Worm (Caenorhabditis elegans) whole organism, L1 larva: ENCODE measurements around the gene C02D5.2.

Source experiments
- C04F5.9 ChIP-seq: sonication (generic microtip); optimal IDR thresholded peaks from 2 replicates; lab custom pipeline; 2016; ENCODE audit warnings: missing genetic modification characterization, missing compliant biosample characterization
- C16A3.4 ChIP-seq: fragments of 150-350 bp; optimal IDR thresholded peaks from 2 replicates; lab custom pipeline; 2014; ENCODE audit warnings: missing biosample characterization, missing genetic modification characterization
- Y116A8C.19 ChIP-seq: sonication (generic microtip); optimal IDR thresholded peaks from 2 replicates; lab custom pipeline; 2016; ENCODE audit warnings: missing compliant biosample characterization, missing genetic modification characterization, borderline replicate concordance
- aly-2 ChIP-seq: fragments of 150-350 bp; optimal IDR thresholded peaks from 2 replicates; lab custom pipeline; 2014; ENCODE audit warnings: missing biosample characterization, missing genetic modification characterization
- ama-1 ChIP-seq: fragments of 150-350 bp; optimal IDR thresholded peaks from 2 replicates; lab custom pipeline; 2014
- blmp-1 ChIP-seq: fragments of 150-350 bp; optimal IDR thresholded peaks from 2 replicates; lab custom pipeline; 2014; ENCODE audit warnings: missing biosample characterization, missing genetic modification characterization
- ceh-82 ChIP-seq, 3 experiments: fragments of 150-350 bp in 1 of 3; sonication (generic microtip) in 2 of 3; optimal IDR thresholded peaks; 2 replicates each; lab custom pipeline; 2014 to 2017; ENCODE audit warnings: missing biosample characterization in 3 of 3, missing genetic modification characterization in 3 of 3
- ces-1 ChIP-seq: fragments of 150-350 bp; optimal IDR thresholded peaks from 2 replicates; lab custom pipeline; 2014; ENCODE audit warnings: missing biosample characterization, missing genetic modification reagents, missing genetic modification characterization
- dpl-1 ChIP-seq, 3 experiments: fragments of 150-350 bp in 2 of 3; sonication (generic microtip) in 1 of 3; optimal IDR thresholded peaks; 2 replicates each; lab custom pipeline; 2014 to 2017; ENCODE audit warnings: missing biosample characterization in 3 of 3, missing genetic modification characterization in 3 of 3, missing genetic modification reagents in 3 of 3
- dsc-1 ChIP-seq: sonication (generic microtip); optimal IDR thresholded peaks from 2 replicates; lab custom pipeline; 2016; ENCODE audit warnings: mild to moderate bottlenecking, missing genetic modification characterization, missing compliant biosample characterization
- efl-1 ChIP-seq, 4 experiments: fragments of 150-350 bp; optimal IDR thresholded peaks in 3 of 4; peaks in 1 of 4; 1 replicate in 1 of 4; 2 replicates in 3 of 4; lab custom pipeline; 2014; ENCODE audit warnings: missing biosample characterization in 2 of 4, missing genetic modification characterization in 2 of 4, missing genetic modification reagents in 2 of 4
- egl-13 ChIP-seq: sonication (generic microtip); optimal IDR thresholded peaks from 2 replicates; lab custom pipeline; 2016; ENCODE audit warnings: missing genotype, missing genetic modification reagents, missing genetic modification characterization, missing compliant biosample characterization
- fkh-10 ChIP-seq: sonication (generic microtip); optimal IDR thresholded peaks from 2 replicates; lab custom pipeline; 2017; ENCODE audit warnings: missing biosample characterization, missing genetic modification reagents, missing genetic modification characterization
- fkh-8 ChIP-seq: sonication (generic microtip); optimal IDR thresholded peaks from 2 replicates; lab custom pipeline; 2016; ENCODE audit warnings: mild to moderate bottlenecking, missing genetic modification characterization, missing compliant biosample characterization
- fos-1 ChIP-seq: fragments of 150-350 bp; optimal IDR thresholded peaks from 2 replicates; lab custom pipeline; 2014; ENCODE audit warnings: missing biosample characterization, missing genetic modification characterization
- hlh-17 ChIP-seq: fragments of 200-800 bp; sonication (Bioruptor generic); optimal IDR thresholded peaks from 2 replicates; lab custom pipeline; 2018; ENCODE audit warnings: missing genetic modification characterization, mild to moderate bottlenecking, missing compliant biosample characterization, moderate library complexity, borderline replicate concordance
- irx-1 ChIP-seq: sonication (generic microtip); optimal IDR thresholded peaks from 2 replicates; lab custom pipeline; 2016; ENCODE audit warnings: missing genetic modification characterization, missing compliant biosample characterization
- jun-1 ChIP-seq: fragments of 150-350 bp; optimal IDR thresholded peaks from 2 replicates; lab custom pipeline; 2014; ENCODE audit warnings: missing biosample characterization, missing genetic modification reagents, missing genetic modification characterization
- lin-14 ChIP-seq: fragments of 200-800 bp; sonication (Bioruptor generic); optimal IDR thresholded peaks from 2 replicates; lab custom pipeline; 2018; ENCODE audit warnings: mild to moderate bottlenecking, missing genetic modification characterization, moderate library complexity, missing compliant biosample characterization
- lin-35 ChIP-seq, 2 experiments: fragments of 150-350 bp; optimal IDR thresholded peaks; 2 replicates each; lab custom pipeline; 2014; ENCODE audit warnings: missing biosample characterization in 2 of 2, missing genetic modification characterization in 2 of 2, missing genetic modification reagents in 2 of 2
- lir-3 ChIP-seq: sonication (generic microtip); optimal IDR thresholded peaks from 2 replicates; lab custom pipeline; 2016; ENCODE audit warnings: mild to moderate bottlenecking, missing genetic modification characterization, moderate library complexity, missing compliant biosample characterization; ENCODE audit not compliant: poor library complexity
- mab-9 ChIP-seq: fragments of 200-800 bp; sonication (Bioruptor generic); IDR thresholded peaks from 2 replicates; pipeline ENCODE4 v1.3.6; 2022; ENCODE audit warnings: missing genetic modification reagents, missing genetic modification characterization, missing compliant biosample characterization
- nhr-12 ChIP-seq: sonication (generic microtip); optimal IDR thresholded peaks from 2 replicates; lab custom pipeline; 2017; ENCODE audit warnings: missing biosample characterization, missing genetic modification characterization
- nhr-19 ChIP-seq: fragments of 200-800 bp; sonication (Bioruptor generic); conservative IDR thresholded peaks from 2 replicates; pipeline ENCODE4 v1.3.6; 2022; ENCODE audit warnings: missing genetic modification characterization, missing compliant biosample characterization
- nhr-20 ChIP-seq: sonication (generic microtip); optimal IDR thresholded peaks from 2 replicates; lab custom pipeline; 2016; ENCODE audit warnings: mild to moderate bottlenecking, missing genetic modification characterization, missing compliant biosample characterization
- nhr-237 ChIP-seq: fragments of 150-350 bp; optimal IDR thresholded peaks from 2 replicates; lab custom pipeline; 2014; ENCODE audit warnings: missing biosample characterization, missing genetic modification characterization
- nhr-28 ChIP-seq: fragments of 150-350 bp; optimal IDR thresholded peaks from 2 replicates; lab custom pipeline; 2014; ENCODE audit warnings: missing biosample characterization, missing genetic modification characterization
- nhr-47 ChIP-seq: sonication (generic microtip); optimal IDR thresholded peaks from 2 replicates; lab custom pipeline; 2016; ENCODE audit warnings: mild to moderate bottlenecking, missing genetic modification characterization, moderate library complexity, missing compliant biosample characterization
- nhr-71 ChIP-seq: sonication (generic microtip); optimal IDR thresholded peaks from 2 replicates; lab custom pipeline; 2016; ENCODE audit warnings: mild to moderate bottlenecking, missing genetic modification characterization, moderate library complexity, missing compliant biosample characterization
- nhr-85 ChIP-seq: sonication (generic microtip); peaks from one replicate; lab custom pipeline; 2016; ENCODE audit warnings: missing genetic modification characterization, inconsistent platforms, missing compliant biosample characterization
- pag-3 ChIP-seq: sonication (generic microtip); optimal IDR thresholded peaks from 2 replicates; lab custom pipeline; 2017; ENCODE audit warnings: missing genetic modification characterization, mild to moderate bottlenecking, missing compliant biosample characterization, antibody characterized with exemption, borderline replicate concordance; ENCODE audit not compliant: insufficient read depth
- skn-1 ChIP-seq: fragments of 150-350 bp; optimal IDR thresholded peaks from 2 replicates; lab custom pipeline; 2014; ENCODE audit warnings: missing biosample characterization, missing genetic modification characterization
- snu-23 ChIP-seq: sonication (generic microtip); optimal IDR thresholded peaks from 2 replicates; lab custom pipeline; 2016; ENCODE audit warnings: missing genetic modification characterization, missing compliant biosample characterization
- sox-4 ChIP-seq: sonication (generic microtip); optimal IDR thresholded peaks from 2 replicates; lab custom pipeline; 2016; ENCODE audit warnings: missing genetic modification characterization, missing compliant biosample characterization
- sup-37 ChIP-seq: fragments of 200-800 bp; sonication (Bioruptor generic); optimal IDR thresholded peaks from 2 replicates; lab custom pipeline; 2018; ENCODE audit warnings: mild to moderate bottlenecking, missing genetic modification characterization, missing compliant biosample characterization
- swsn-7 ChIP-seq: sonication (generic microtip); optimal IDR thresholded peaks from 2 replicates; lab custom pipeline; 2016; ENCODE audit warnings: missing genetic modification characterization, missing compliant biosample characterization
- tlp-1 ChIP-seq: fragments of 150-350 bp; optimal IDR thresholded peaks from 2 replicates; lab custom pipeline; 2014; ENCODE audit warnings: missing biosample characterization, missing genetic modification characterization
- unc-130 ChIP-seq: fragments of 150-350 bp; optimal IDR thresholded peaks from 2 replicates; lab custom pipeline; 2017; ENCODE audit warnings: missing biosample characterization, missing genetic modification characterization, inconsistent platforms
- unc-30 ChIP-seq: sonication (generic microtip); optimal IDR thresholded peaks from 2 replicates; lab custom pipeline; 2017; ENCODE audit warnings: missing biosample characterization, missing genetic modification characterization
- unc-62 ChIP-seq: fragments of 150-350 bp; optimal IDR thresholded peaks from 2 replicates; lab custom pipeline; 2014; ENCODE audit warnings: missing biosample characterization, missing genetic modification reagents, missing genetic modification characterization
- xbp-1 ChIP-seq: sonication (generic microtip); optimal IDR thresholded peaks from 2 replicates; lab custom pipeline; 2016; ENCODE audit warnings: missing genetic modification characterization, missing compliant biosample characterization
- ztf-11 ChIP-seq, 2 experiments: sonication (generic microtip); optimal IDR thresholded peaks; 2 replicates each; lab custom pipeline; 2016 to 2017; ENCODE audit warnings: missing genetic modification characterization in 2 of 2, missing biosample characterization in 1 of 2, missing compliant biosample characterization in 1 of 2
- ztf-4 ChIP-seq: fragments of 150-350 bp; optimal IDR thresholded peaks from 2 replicates; lab custom pipeline; 2014; ENCODE audit warnings: missing biosample characterization, missing genetic modification characterization

The C02D5.2 gene

DNA sequence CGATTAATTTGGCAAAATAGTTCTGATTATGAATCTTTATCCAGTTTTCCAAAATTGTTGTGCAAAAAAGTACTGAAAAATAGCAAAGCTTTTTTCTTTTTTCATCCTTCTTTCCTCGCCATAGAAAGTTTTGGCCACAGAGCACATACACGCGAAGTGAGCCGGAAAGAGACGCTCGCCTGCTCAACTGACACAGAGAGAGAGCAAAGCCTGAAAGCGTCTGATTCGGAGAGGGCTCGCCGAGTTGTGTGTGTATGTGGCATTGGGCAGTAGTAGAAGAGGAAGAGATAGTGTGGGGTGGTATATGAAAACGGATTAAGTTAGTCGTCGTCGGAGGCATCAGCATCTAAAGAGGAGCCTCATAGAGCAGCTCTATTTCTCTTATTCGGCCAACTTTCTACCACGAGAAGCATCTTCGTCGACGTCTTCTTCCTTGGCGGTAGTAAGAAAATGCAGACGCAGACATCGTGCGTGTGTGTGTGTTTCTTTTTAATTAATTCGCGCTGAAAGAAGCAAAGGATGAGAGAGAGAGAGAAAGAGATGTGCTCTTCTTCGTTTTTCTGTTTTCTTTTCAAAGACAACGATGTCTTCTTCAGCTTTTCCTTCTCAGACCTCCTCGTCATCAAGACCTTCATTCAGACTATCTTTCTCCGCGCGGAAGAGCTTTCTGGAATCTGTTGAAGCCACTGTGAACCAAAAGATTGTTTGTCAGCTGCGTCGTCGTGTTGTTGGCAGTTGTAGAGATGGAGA, 47.3 kb upstream of the C02D5.2 start (continued):
- no peak for TF ChIP-seq unc-30 (tag; lab: Kevin White, UChicago)
- peak in 1 of 3 experiments; percentile 1 for TF ChIP-seq dpl-1 (GFP tag; optimal IDR thresholded peaks at IDR 0.05; lab: Kevin White, UChicago)
- no peak for TF ChIP-seq C16A3.4 (tag; lab: Kevin White, UChicago)
- peak; percentile 2 for TF ChIP-seq skn-1
- no peak for TF ChIP-seq unc-130 (tag; lab: Kevin White, UChicago)
- TF ChIP-seq nhr-47 (tag; lab: Kevin White, UChicago): peak; percentile 46
- TF ChIP-seq dsc-1: peak; percentile 55
- TF ChIP-seq sox-4: peak; percentile 10
- peak; percentile 29 for TF ChIP-seq ces-1 (GFP tag; lab: Kevin White, UChicago)
- TF ChIP-seq lir-3 (tag; lab: Kevin White, UChicago): no peak
- TF ChIP-seq lin-35 (GFP tag; optimal IDR thresholded peaks at IDR 0.05; lab: Kevin White, UChicago): no peak
- no peak for TF ChIP-seq sup-37 (GFP tag; lab: Kevin White, UChicago)
- TF ChIP-seq egl-13: peak; percentile 69

DNA sequence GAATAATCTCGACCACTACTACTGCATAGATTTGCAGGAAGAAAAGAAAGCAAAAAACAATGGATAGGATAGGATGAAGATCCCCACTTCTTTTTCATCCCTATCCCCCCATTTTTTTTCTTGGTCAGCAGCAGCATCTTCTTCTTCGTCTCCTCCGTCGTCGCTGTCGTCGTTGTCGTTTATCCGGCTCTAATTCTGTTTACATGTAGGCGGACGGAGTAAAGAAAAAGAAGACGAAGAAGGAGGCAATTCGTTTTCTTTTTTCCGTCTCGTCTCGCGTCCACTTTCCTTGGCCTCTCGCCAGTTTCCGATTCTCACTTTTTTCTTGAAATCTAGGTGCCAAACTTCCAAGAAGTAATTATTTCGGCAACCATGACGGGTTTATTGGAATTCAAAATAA, 45.4 kb upstream of the C02D5.2 start:
- peak; percentile 87 for TF ChIP-seq fkh-10 (GFP tag; lab: Kevin White, UChicago)
- peak; percentile 63 for TF ChIP-seq lin-14 (GFP tag; lab: Kevin White, UChicago)
- TF ChIP-seq egl-13: peak; percentile 34
- TF ChIP-seq ceh-82 (tag; optimal IDR thresholded peaks at IDR 0.05; lab: Kevin White, UChicago): peak in 1 of 3 experiments; percentile 18
- TF ChIP-seq blmp-1 (tag; lab: Kevin White, UChicago): peak; percentile 40
- TF ChIP-seq nhr-71 (tag; lab: Kevin White, UChicago): peak; percentile 41
- TF ChIP-seq mab-9 (GFP tag; lab: Robert Waterston, UW): no peak
- TF ChIP-seq swsn-7: peak; percentile 6
- TF ChIP-seq skn-1: no peak

DNA sequence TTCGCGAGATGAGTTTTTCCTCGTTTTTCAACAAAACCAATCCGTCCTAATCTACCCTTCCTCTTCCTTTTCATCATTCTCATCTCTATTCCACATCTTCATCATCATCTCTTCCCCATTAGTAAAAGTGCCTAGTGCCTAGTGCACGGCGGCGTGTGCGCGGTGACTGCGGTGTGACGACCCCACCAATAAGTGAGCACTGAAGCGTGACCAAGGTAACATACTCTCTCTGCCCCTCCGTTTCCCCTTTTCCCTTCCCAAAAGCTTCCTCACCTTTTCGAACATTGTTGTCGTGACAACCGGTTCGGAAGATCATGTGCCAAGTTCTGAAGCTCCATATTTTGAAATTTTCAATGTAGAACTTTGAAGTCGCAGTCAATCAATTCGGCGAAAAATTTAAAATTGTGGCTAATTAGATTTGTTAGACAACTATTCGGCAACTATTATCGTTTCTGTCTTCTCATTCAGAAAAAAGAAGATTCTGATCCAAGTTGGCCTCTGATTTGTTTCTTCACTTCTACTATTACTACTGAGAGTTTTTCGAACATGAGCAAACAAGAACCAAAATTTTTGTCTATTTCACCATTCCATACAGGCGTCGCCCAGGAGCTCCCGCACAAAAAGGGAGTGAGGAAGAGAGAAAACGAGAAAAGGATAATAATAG, 44.7 kb upstream of the C02D5.2 start:
- TF ChIP-seq tlp-1 (tag; lab: Kevin White, UChicago) (no peak), fkh-8 (tag; lab: Kevin White, UChicago) (peak; percentile 60), efl-1 (optimal IDR thresholded peaks at IDR 0.05; lab: Kevin White, UChicago) (no peak), efl-1 (GFP tag; optimal IDR thresholded peaks at IDR 0.05 in 1 of 2; lab: Kevin White, UChicago) (peak in 1 of 2 experiments; percentile 80), dsc-1 (peak; percentile 5), nhr-85 (tag; lab: Kevin White, UChicago) (peak; percentile 72)

- TF ChIP-seq aly-2 (tag; lab: Kevin White, UChicago) (peak; percentile 34), efl-1 (optimal IDR thresholded peaks at IDR 0.05; lab: Kevin White, UChicago) (no peak), efl-1 (GFP tag; optimal IDR thresholded peaks at IDR 0.05 in 1 of 2; lab: Kevin White, UChicago) (peak in 1 of 2 experiments; percentile 44), nhr-237 (tag; lab: Kevin White, UChicago) (no peak), pag-3 (no peak), nhr-12 (tag; lab: Kevin White, UChicago) (no peak), nhr-28 (tag; lab: Kevin White, UChicago) (no peak), jun-1 (no peak)
Measured at ce11 chrIII:8518990-8519389, 38.1 kb upstream of the C02D5.2 start.

DNA sequence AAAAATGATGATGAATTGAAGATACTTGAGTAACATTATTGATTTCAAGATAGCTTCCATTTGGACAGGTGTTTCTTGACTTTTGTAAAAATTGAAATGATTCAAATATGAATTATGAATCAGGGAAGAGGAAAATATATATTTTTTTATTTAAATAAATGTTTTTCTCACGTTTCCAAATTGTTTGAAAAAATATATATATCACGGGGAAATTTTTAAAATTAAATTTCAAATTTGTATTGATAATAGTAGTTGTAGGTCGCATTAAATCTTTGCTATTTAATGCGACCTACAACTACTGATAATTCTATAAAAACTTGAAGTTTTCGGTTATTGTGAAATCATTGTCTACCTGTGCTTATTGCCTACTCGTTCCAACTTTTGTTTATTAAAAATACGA, 37.2 kb upstream of the C02D5.2 start, which contains the start of gene ZC21.8:
Gene ZC21.8 (minus strand): TSS at position 101 of the 400 bp plus-strand sequence.
- TF ChIP-seq xbp-1 (tag; lab: Kevin White, UChicago) (no peak), C04F5.9 (tag; lab: Kevin White, UChicago) (no peak), ama-1 (lab: Kevin White, UChicago) (no peak), irx-1 (tag; lab: Kevin White, UChicago) (no peak), Y116A8C.19 (tag; lab: Kevin White, UChicago) (no peak), fos-1 (tag; lab: Kevin White, UChicago) (no peak), hlh-17 (GFP tag; lab: Kevin White, UChicago) (no peak), nhr-20 (no peak), blmp-1 (tag; lab: Kevin White, UChicago) (no peak), ztf-11 (tag; optimal IDR thresholded peaks at IDR 0.05; lab: Kevin White, UChicago) (no peak), unc-62 (GFP tag; lab: Kevin White, UChicago) (no peak), snu-23 (GFP tag; lab: Kevin White, UChicago) (no peak), ztf-4 (tag; lab: Kevin White, UChicago) (no peak), lin-35 (GFP tag; optimal IDR thresholded peaks at IDR 0.05; lab: Kevin White, UChicago) (no peak), sox-4 (no peak), nhr-19 (no peak)
